Worm (Caenorhabditis elegans): ENCODE results near the gene B0244.10.

B0244.10 gene

DNA sequence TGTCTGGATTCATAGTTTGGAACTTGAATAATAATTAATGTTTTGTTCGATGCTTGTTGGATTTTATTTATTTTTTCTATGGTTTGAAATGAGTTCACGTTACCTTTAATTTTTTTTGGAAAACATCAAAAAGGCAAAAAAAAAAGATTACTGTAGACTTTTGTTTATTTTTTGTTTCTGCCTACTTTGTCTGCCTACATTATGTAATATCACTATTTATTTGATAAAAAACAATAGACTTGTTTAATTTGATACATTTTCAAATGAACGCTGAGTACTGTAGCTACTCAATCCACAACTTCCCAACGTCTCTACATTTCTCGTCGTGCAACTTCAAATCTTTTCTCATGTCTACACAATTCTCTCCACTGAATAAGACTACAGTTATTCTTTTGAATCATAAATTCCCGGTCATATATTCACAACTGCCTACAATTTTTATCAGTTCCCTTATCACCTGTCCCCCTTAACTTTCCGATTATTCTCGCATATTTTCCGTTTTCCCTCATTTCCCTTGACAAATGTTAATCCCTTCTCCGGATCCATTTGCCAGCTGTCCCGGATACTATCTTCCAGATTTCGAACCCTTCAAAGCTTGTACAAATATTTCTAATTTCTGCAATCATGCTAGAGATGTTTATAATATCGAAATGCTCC is 3.9 kb upstream of the B0244.10 start, which contains the start of the genes B0244.9 and B0244.7:
B0244.9 (minus strand) TSS at position 51 of the 657 bp plus-strand sequence.
B0244.7 (plus strand) TSS at position 522 of the 657 bp plus-strand sequence.
- TF ChIP-seq unc-62 (GFP tag; optimal IDR thresholded peaks at IDR 0.05) = no peak

DNA sequence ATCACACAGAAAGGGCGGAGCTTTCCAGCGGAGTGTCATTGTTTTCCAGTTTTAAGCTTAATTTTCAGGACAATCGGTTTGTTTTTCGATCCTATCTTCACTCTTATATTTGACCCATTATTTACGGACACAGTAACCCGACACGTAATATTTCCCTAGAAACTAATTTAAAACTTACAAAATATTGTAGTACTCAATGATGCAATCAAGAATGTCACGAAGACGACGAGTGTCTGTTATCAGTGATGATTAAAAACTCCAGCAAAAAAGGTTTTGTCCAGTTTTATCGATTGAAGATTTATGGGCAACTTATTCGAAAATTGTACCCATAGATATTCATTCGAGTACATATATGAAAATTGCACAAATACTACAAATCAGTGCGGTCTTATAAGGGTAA is 2.0 kb upstream of the B0244.10 start, which contains the start of gene B0244.17:
B0244.17 (plus strand) TSS at position 301 of the 400 bp plus-strand sequence.
- no peak for TF ChIP-seq unc-62 (GFP tag; optimal IDR thresholded peaks at IDR 0.05)

DNA sequence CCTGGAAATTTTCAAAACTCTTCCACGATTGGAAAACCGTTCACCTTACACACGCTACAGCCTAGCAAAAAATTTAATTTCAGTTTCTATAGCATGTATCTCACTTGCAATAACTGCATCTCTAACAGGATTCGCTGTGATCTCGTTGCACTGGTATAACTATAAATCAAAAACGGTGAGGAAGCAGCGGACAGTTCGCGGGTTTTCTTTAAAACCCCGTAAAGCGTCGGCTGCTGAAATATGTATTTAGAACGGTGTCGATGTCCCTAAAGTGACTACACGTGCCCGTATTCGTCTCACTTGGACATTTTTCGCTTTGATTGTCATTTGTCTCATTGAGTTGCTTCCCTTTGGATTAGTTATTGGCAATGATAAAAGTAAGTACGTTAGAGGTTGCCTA is 630 bp upstream of the B0244.10 start:
- TF ChIP-seq unc-62 (GFP tag; optimal IDR thresholded peaks at IDR 0.05) = no peak

DNA sequence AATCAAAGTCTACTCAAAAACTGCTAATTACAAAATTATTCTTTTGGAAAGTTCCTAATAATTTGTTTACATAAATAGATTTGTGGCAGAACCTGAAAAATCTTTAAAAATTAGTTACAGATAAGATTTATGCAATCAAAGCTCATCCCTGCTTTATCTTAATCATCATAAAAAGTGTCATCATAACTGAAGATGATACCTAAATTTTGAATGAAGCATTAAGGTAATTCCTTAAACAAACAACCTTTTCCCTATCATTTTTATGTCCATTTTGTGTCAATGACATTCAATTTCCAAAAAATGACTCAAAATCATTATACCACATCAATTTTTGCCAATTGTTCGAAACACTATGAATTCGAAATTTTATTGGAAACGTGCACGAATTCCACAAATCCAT is 2.8 kb downstream of the B0244.10 start, which contains the start of gene B0244.6:
B0244.6 (plus strand) TSS at position 301 of the 400 bp plus-strand sequence.
- TF ChIP-seq unc-62 (GFP tag; optimal IDR thresholded peaks at IDR 0.05) = no peak

DNA sequence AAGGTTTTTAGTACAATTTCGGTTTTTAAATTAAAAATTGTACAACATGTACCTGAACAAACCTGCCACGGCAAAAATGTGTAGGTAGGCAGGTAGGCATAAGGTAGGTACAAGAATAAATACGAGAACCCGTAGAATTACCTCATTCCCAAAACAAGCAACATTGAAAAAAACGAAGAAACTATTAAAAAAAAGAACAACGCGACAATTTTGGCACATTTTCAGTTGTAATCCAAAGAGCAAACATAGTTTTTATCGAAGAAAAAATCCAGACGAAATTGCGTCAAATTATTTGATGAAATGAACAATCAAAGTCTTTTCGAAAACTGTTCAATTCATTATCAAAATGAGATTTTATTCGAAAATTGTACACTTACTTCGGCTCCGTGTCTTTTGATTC is 5.7 kb downstream of the B0244.10 start, which contains the start of gene B0244.16:
B0244.16 (plus strand) TSS at position 301 of the 400 bp plus-strand sequence.
- TF ChIP-seq unc-62 (GFP tag; optimal IDR thresholded peaks at IDR 0.05) = no peak

DNA sequence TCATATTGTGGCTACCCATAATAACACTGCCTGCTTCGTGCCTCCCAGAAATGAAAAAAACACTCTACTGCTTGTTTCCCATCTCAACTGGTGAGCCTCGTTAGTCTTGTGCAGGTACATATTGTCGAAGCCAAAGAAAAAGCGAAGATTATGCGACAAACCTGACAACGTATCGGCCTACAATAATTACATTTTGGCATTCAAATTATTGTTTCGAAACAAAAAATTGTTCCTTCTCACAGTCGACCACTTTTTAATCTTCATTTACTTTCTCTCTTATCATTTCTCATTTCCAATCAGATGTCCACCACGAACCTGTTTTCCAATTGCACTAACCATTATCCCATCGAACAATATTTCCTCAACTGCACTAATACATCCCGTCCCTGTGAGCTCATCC is 8.1 kb downstream of the B0244.10 start, which contains the start of gene B0244.15:
B0244.15 (plus strand) TSS at position 301 of the 400 bp plus-strand sequence.
- TF ChIP-seq unc-62 (GFP tag; optimal IDR thresholded peaks at IDR 0.05) = no peak

DNA sequence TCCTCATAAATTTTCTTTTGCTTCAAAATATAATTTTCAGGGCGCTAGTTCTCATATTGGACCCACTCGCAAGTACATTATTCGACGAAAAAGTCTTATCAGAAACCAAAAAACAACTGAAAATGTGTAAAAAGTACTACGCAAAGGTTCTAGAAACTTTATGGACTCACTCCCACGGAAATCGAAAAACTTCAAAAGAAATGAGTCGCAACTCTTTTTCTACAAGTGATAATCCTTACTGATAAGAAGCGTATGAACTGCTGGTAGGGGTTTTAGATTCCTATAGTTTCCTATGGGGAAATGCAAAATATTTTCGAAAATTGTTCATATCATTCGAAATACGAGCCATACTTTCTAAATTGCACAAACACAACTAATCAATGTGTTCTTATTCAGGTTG is 9.6 kb downstream of the B0244.10 start, which contains the start of gene B0244.5:
B0244.5 (plus strand) TSS at position 301 of the 400 bp plus-strand sequence.
- no peak for TF ChIP-seq unc-62 (GFP tag; optimal IDR thresholded peaks at IDR 0.05)

DNA sequence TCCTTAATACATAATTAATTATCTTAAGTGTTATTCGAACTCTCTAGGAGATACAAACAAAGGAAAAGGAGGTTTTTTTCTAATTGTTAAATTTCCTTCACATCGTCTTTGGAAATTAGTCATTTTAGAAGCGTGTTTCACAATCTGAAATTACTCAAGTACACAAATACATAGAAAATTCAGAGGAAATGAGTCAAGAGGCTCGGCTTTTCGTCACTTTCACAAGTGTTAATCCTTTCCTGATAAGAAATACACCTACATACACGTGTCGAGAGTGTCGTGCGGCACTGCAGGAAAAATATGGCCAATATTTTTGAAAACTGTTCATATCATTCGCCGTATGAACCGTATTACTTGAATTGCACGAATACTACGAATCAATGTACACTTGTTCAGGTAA is 12.2 kb downstream of the B0244.10 start, which contains the start of gene B0244.4:
B0244.4 (plus strand) TSS at position 301 of the 400 bp plus-strand sequence.
- no peak for TF ChIP-seq unc-62 (GFP tag; optimal IDR thresholded peaks at IDR 0.05)

DNA sequence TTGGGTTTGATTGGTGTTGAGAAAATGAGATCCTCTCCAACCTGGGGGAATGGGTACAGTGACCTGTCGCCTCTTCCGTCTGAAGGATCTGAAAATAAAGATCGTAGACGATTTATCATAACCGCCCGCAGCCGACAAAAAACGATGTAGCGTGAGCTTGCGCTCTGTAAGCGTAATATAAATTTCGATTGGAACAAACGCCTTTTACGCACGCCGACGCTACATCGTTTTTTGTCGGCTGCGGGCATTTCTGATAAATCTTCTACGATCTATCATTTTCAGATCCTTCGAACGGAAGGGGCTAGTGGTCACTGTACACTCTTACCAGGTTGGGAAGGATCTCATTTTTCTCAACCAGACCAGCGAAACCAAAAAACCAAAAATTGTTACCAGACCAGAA is 13.4 kb downstream of the B0244.10 start:
- no peak for TF ChIP-seq unc-62 (GFP tag; optimal IDR thresholded peaks at IDR 0.05)

DNA sequence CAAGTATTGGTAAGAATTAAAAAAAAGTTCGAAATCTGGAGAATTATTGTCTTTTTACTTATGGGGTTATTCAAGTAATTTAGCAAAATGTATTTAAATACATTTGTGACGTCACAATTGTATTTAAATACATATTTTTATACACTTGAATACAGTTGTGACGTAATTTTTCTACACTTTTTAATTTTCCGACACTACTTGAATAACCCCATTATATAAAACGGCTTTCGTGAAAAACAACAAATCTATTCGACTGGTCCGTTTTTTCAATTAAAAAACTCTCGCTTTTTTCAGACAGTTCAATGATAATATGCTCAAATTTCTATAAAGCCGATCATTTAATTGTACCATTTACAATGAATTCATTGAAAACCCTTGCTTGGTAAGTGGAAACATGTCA is 15.5 kb downstream of the B0244.10 start:
- no peak for TF ChIP-seq unc-62 (GFP tag; optimal IDR thresholded peaks at IDR 0.05)

DNA sequence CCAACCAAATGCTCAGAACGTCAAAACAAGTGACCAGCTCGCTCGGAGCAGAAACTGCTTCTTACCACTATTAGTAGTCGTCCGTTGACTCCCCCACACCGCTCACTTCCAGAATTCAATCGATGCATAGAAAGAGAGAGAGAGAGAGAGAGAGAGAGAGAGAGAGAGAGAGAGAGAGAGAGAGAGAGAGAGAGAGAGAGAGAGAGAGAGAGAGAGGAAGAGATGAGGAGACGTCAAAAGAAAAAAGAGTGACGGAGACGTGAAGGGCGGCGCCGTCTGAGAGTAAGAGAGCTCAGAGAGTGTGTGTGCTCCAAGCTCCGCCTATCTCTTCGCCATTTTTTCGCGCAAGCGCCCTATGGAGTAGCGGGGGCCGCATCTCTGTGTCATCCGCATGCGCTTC is 20.2 kb downstream of the B0244.10 start, which contains the start of gene ida-1:
ida-1 (plus strand) TSS at position 336 of the 400 bp plus-strand sequence.
- no peak for TF ChIP-seq unc-62 (GFP tag; optimal IDR thresholded peaks at IDR 0.05)

DNA sequence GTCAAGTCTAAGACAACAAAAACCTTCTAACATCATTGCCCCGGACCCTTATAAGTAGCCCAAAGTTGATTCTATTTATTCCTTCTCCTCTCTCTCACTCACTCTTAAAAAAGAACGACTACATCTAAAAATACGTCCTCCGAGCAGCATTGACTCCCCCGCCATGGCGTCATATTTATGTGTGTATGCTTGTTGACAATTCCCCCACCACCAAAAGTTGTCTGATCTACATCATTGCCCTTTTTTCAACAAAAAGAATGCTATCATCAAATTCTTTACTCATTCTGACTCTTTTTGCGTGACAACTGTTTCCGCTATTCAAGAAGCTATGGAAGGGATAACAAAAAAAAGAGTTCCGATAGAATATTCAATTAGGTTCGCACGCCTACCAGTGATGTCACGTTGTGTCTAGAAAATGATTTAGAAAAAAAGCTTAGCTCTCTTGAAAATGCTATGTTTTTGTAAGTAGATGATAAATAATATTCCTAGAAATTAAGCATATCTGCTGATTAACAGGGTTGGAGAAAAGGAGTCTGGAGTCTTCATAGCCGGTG is 22.6 kb downstream of the B0244.10 start:
- no peak for TF ChIP-seq unc-62 (GFP tag; optimal IDR thresholded peaks at IDR 0.05)

DNA sequence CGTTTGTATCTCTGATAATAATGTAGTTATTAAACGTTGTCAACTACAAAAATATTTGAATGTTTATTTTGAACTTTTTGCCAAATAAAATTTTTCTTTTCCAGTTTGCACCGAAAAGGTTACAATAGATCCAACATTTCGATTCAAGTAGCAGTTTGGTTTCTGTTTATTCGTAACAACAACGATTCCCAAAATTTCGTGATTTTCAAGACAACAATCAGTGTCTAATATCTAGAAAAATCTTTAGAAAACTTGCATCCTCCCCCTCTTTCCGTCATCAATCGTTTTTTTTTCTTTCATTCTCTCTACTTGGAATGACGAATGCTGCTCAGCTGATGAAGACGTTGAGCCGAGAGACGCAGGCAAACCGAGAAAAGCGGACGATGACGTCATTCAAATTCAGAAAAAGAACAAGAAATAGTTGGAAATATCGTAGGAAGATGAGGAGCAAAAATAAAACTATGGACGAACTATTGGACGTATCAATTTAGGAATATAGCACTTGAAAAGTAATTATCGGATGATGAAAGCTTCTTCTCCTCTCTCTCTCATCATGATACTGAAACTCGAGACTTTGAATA is 23.7 kb downstream of the B0244.10 start:
- no peak for TF ChIP-seq unc-62 (GFP tag; optimal IDR thresholded peaks at IDR 0.05)

DNA sequence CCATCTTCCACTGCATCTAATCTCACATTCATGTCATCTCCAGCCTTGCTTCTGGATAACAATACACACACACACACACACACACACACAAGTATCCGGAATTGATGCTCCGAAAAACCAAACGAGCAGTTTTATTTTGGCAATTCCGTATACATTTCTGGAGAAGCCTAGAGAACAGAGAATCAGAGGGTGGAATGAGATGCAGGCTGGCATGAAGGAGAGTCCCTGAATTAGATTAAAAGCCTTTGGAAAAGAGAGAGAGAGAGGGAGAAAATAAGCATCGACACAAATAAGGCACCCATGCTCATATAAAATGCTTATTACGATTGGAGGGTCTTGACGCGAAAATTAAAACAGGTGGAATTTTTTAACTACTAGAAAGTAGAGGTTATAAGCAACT is 25.8 kb downstream of the B0244.10 start:
- no peak for TF ChIP-seq unc-62 (GFP tag; optimal IDR thresholded peaks at IDR 0.05)

DNA sequence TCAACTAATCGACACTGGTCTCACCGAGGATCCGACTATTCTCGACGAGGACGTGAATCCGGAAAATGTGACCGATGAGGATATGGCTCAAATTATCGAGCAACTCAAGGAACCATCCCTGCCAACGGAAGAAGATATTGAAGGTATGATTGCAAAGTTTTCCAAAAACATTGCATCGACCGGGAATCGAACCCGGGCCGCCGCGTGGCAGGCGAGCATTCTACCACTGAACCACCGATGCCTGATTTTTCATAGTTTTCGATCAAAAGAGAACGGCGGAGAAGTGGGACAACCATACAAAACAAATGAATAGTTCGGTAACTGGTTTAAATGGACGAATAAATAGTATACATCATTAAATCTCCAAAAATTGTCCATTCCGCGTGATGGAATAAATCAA is 26.9 kb downstream of the B0244.10 start:
- TF ChIP-seq unc-62 (GFP tag; optimal IDR thresholded peaks at IDR 0.05) = no peak

DNA sequence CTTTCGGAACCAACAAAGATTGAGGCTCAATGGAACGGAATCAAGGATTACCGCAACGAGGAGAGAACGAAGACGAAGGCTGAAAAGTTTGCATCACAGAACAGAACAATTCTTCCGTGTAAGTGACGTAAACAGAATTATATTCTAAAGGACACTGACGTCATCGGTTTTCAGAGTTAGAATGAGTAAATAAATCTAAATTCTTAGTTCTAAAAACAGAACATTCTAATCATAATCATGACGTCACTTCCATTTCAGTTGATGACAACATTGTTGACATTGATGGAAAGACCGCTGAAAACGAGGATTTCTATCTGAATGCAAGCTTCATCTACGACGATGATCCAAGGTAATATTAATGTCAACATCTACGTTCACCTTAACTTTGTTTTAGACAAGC is 29.0 kb downstream of the B0244.10 start:
- no peak for TF ChIP-seq unc-62 (GFP tag; optimal IDR thresholded peaks at IDR 0.05)
